Worm (Caenorhabditis elegans) whole organism, L1 larva: ENCODE results near the gene pqn-53.
A peak's percentile ranks its signal among the peaks of the same experiment; 100 is the strongest.

ENCODE experiments used
- C04F5.9 ChIP-seq: sonication (generic microtip); optimal IDR thresholded peaks from 2 replicates; lab custom pipeline; 2016; ENCODE audit warnings: missing genetic modification characterization, missing compliant biosample characterization
- C34B4.2 ChIP-seq: sonication (generic microtip); optimal IDR thresholded peaks from 2 replicates; lab custom pipeline; 2017; ENCODE audit warnings: mild to moderate bottlenecking, missing genetic modification characterization, missing compliant biosample characterization
- F16B12.6 ChIP-seq: fragments of 150-350 bp; optimal IDR thresholded peaks from 2 replicates; lab custom pipeline; 2014; ENCODE audit warnings: missing biosample characterization, missing genetic modification characterization
- Y116A8C.19 ChIP-seq: sonication (generic microtip); optimal IDR thresholded peaks from 2 replicates; lab custom pipeline; 2016; ENCODE audit warnings: missing compliant biosample characterization, missing genetic modification characterization, borderline replicate concordance
- aha-1 ChIP-seq: fragments of 150-350 bp; optimal IDR thresholded peaks from 2 replicates; lab custom pipeline; 2014; ENCODE audit warnings: missing biosample characterization, missing genetic modification characterization
- ama-1 ChIP-seq: fragments of 150-350 bp; optimal IDR thresholded peaks from 2 replicates; lab custom pipeline; 2014
- blmp-1 ChIP-seq: fragments of 150-350 bp; optimal IDR thresholded peaks from 2 replicates; lab custom pipeline; 2014; ENCODE audit warnings: missing biosample characterization, missing genetic modification characterization
- ceh-63 ChIP-seq: fragments of 200-800 bp; sonication (Bioruptor generic); optimal IDR thresholded peaks from 2 replicates; lab custom pipeline; 2018; ENCODE audit warnings: mild to moderate bottlenecking, missing genetic modification characterization, missing compliant biosample characterization
- ceh-8 ChIP-seq: fragments of 200-800 bp; sonication (Bioruptor generic); optimal IDR thresholded peaks from 2 replicates; lab custom pipeline; 2018; ENCODE audit warnings: mild to moderate bottlenecking, missing genetic modification characterization, moderate library complexity, missing compliant biosample characterization
- ceh-82 ChIP-seq, 3 experiments: fragments of 150-350 bp in 1 of 3; sonication (generic microtip) in 2 of 3; optimal IDR thresholded peaks; 2 replicates each; lab custom pipeline; 2014 to 2017; ENCODE audit warnings: missing biosample characterization in 3 of 3, missing genetic modification characterization in 3 of 3
- ceh-90 ChIP-seq: sonication (generic microtip); optimal IDR thresholded peaks from 2 replicates; lab custom pipeline; 2016; ENCODE audit warnings: missing genetic modification characterization, missing compliant biosample characterization
- ces-1 ChIP-seq: fragments of 150-350 bp; optimal IDR thresholded peaks from 2 replicates; lab custom pipeline; 2014; ENCODE audit warnings: missing biosample characterization, missing genetic modification reagents, missing genetic modification characterization
- dpl-1 ChIP-seq, 3 experiments: fragments of 150-350 bp in 2 of 3; sonication (generic microtip) in 1 of 3; optimal IDR thresholded peaks; 2 replicates each; lab custom pipeline; 2014 to 2017; ENCODE audit warnings: missing biosample characterization in 3 of 3, missing genetic modification characterization in 3 of 3, missing genetic modification reagents in 3 of 3
- dsc-1 ChIP-seq: sonication (generic microtip); optimal IDR thresholded peaks from 2 replicates; lab custom pipeline; 2016; ENCODE audit warnings: mild to moderate bottlenecking, missing genetic modification characterization, missing compliant biosample characterization
- efl-1 ChIP-seq, 4 experiments: fragments of 150-350 bp; optimal IDR thresholded peaks in 3 of 4; peaks in 1 of 4; 1 replicate in 1 of 4; 2 replicates in 3 of 4; lab custom pipeline; 2014; ENCODE audit warnings: missing biosample characterization in 2 of 4, missing genetic modification characterization in 2 of 4, missing genetic modification reagents in 2 of 4
- egl-13 ChIP-seq: sonication (generic microtip); optimal IDR thresholded peaks from 2 replicates; lab custom pipeline; 2016; ENCODE audit warnings: missing genotype, missing genetic modification reagents, missing genetic modification characterization, missing compliant biosample characterization
- elt-3 ChIP-seq, 6 experiments: fragments of 150-350 bp in 1 of 6; sonication (generic microtip); optimal IDR thresholded peaks; 2 replicates each; lab custom pipeline; 2017 to 2018; ENCODE audit warnings: missing biosample characterization in 6 of 6, missing genetic modification characterization in 6 of 6, inconsistent platforms in 1 of 6
- fkh-4 ChIP-seq: sonication (generic microtip); optimal IDR thresholded peaks from 2 replicates; lab custom pipeline; 2016; ENCODE audit warnings: missing compliant biosample characterization, missing genetic modification characterization, borderline replicate concordance
- fkh-8 ChIP-seq: sonication (generic microtip); optimal IDR thresholded peaks from 2 replicates; lab custom pipeline; 2016; ENCODE audit warnings: mild to moderate bottlenecking, missing genetic modification characterization, missing compliant biosample characterization
- grh-1 ChIP-seq: fragments of 200-800 bp; sonication (Bioruptor generic); IDR thresholded peaks from 2 replicates; pipeline ENCODE4 v1.3.6; 2022; ENCODE audit warnings: missing genetic modification reagents, missing genetic modification characterization, missing compliant biosample characterization
- hlh-17 ChIP-seq: fragments of 200-800 bp; sonication (Bioruptor generic); optimal IDR thresholded peaks from 2 replicates; lab custom pipeline; 2018; ENCODE audit warnings: missing genetic modification characterization, mild to moderate bottlenecking, missing compliant biosample characterization, moderate library complexity, borderline replicate concordance
- hpl-2 ChIP-seq: fragments of 150-350 bp; optimal IDR thresholded peaks from 2 replicates; lab custom pipeline; 2014; ENCODE audit warnings: missing biosample characterization, missing genetic modification reagents, missing genetic modification characterization
- irx-1 ChIP-seq: sonication (generic microtip); optimal IDR thresholded peaks from 2 replicates; lab custom pipeline; 2016; ENCODE audit warnings: missing genetic modification characterization, missing compliant biosample characterization
- isw-1 ChIP-seq: fragments of 200-800 bp; sonication (Bioruptor generic); IDR thresholded peaks from 2 replicates; pipeline ENCODE4 v1.3.6; 2022; ENCODE audit warnings: missing genetic modification characterization, missing compliant biosample characterization
- jun-1 ChIP-seq: fragments of 150-350 bp; optimal IDR thresholded peaks from 2 replicates; lab custom pipeline; 2014; ENCODE audit warnings: missing biosample characterization, missing genetic modification reagents, missing genetic modification characterization
- lin-13 ChIP-seq: fragments of 150-350 bp; optimal IDR thresholded peaks from 2 replicates; lab custom pipeline; 2014; ENCODE audit warnings: missing biosample characterization, missing genetic modification reagents, missing genetic modification characterization
- lin-35 ChIP-seq, 2 experiments: fragments of 150-350 bp; optimal IDR thresholded peaks; 2 replicates each; lab custom pipeline; 2014; ENCODE audit warnings: missing biosample characterization in 2 of 2, missing genetic modification characterization in 2 of 2, missing genetic modification reagents in 2 of 2
- lin-39 ChIP-seq: fragments of 150-350 bp; optimal IDR thresholded peaks from 2 replicates; lab custom pipeline; 2014; ENCODE audit warnings: missing biosample characterization, missing genetic modification reagents, missing genetic modification characterization
- lir-3 ChIP-seq: sonication (generic microtip); optimal IDR thresholded peaks from 2 replicates; lab custom pipeline; 2016; ENCODE audit warnings: mild to moderate bottlenecking, missing genetic modification characterization, moderate library complexity, missing compliant biosample characterization; ENCODE audit not compliant: poor library complexity
- mab-9 ChIP-seq: fragments of 200-800 bp; sonication (Bioruptor generic); IDR thresholded peaks from 2 replicates; pipeline ENCODE4 v1.3.6; 2022; ENCODE audit warnings: missing genetic modification reagents, missing genetic modification characterization, missing compliant biosample characterization
- mdl-1 ChIP-seq, 2 experiments: fragments of 150-350 bp; optimal IDR thresholded peaks; 2 replicates each; lab custom pipeline; 2014 to 2017; ENCODE audit warnings: missing biosample characterization in 2 of 2, missing genetic modification characterization in 2 of 2, inconsistent platforms in 1 of 2
- mef-2 ChIP-seq: fragments of 150-350 bp; optimal IDR thresholded peaks from 2 replicates; lab custom pipeline; 2014; ENCODE audit warnings: missing biosample characterization, missing genetic modification characterization
- nhr-19 ChIP-seq: fragments of 200-800 bp; sonication (Bioruptor generic); conservative IDR thresholded peaks from 2 replicates; pipeline ENCODE4 v1.3.6; 2022; ENCODE audit warnings: missing genetic modification characterization, missing compliant biosample characterization
- nhr-237 ChIP-seq: fragments of 150-350 bp; optimal IDR thresholded peaks from 2 replicates; lab custom pipeline; 2014; ENCODE audit warnings: missing biosample characterization, missing genetic modification characterization
- nhr-28 ChIP-seq: fragments of 150-350 bp; optimal IDR thresholded peaks from 2 replicates; lab custom pipeline; 2014; ENCODE audit warnings: missing biosample characterization, missing genetic modification characterization
- nhr-47 ChIP-seq: sonication (generic microtip); optimal IDR thresholded peaks from 2 replicates; lab custom pipeline; 2016; ENCODE audit warnings: mild to moderate bottlenecking, missing genetic modification characterization, moderate library complexity, missing compliant biosample characterization
- nhr-76 ChIP-seq: sonication (generic microtip); optimal IDR thresholded peaks from 2 replicates; lab custom pipeline; 2017; ENCODE audit warnings: missing biosample characterization, missing genetic modification characterization
- nhr-77 ChIP-seq: fragments of 150-350 bp; optimal IDR thresholded peaks from 2 replicates; lab custom pipeline; 2014; ENCODE audit warnings: missing biosample characterization, missing genetic modification characterization
- pag-3 ChIP-seq: sonication (generic microtip); optimal IDR thresholded peaks from 2 replicates; lab custom pipeline; 2017; ENCODE audit warnings: missing genetic modification characterization, mild to moderate bottlenecking, missing compliant biosample characterization, antibody characterized with exemption, borderline replicate concordance; ENCODE audit not compliant: insufficient read depth
- pqm-1 ChIP-seq: sonication (generic microtip); optimal IDR thresholded peaks from 3 replicates; lab custom pipeline; 2017; ENCODE audit warnings: missing biosample characterization, missing genetic modification characterization
- rnt-1 ChIP-seq: sonication (generic microtip); optimal IDR thresholded peaks from 2 replicates; lab custom pipeline; 2016; ENCODE audit warnings: mild to moderate bottlenecking, missing genetic modification characterization, moderate library complexity, missing compliant biosample characterization
- snpc-4 ChIP-seq: fragments of 150-350 bp; optimal IDR thresholded peaks from 2 replicates; lab custom pipeline; 2014; ENCODE audit warnings: missing biosample characterization, missing genetic modification characterization
- sptf-1 ChIP-seq: fragments of 150-350 bp; optimal IDR thresholded peaks from 2 replicates; lab custom pipeline; 2014; ENCODE audit warnings: missing biosample characterization, missing genetic modification characterization
- sup-37 ChIP-seq: fragments of 200-800 bp; sonication (Bioruptor generic); optimal IDR thresholded peaks from 2 replicates; lab custom pipeline; 2018; ENCODE audit warnings: mild to moderate bottlenecking, missing genetic modification characterization, missing compliant biosample characterization
- swsn-7 ChIP-seq: sonication (generic microtip); optimal IDR thresholded peaks from 2 replicates; lab custom pipeline; 2016; ENCODE audit warnings: missing genetic modification characterization, missing compliant biosample characterization
- tlp-1 ChIP-seq: fragments of 150-350 bp; optimal IDR thresholded peaks from 2 replicates; lab custom pipeline; 2014; ENCODE audit warnings: missing biosample characterization, missing genetic modification characterization
- unc-130 ChIP-seq: fragments of 150-350 bp; optimal IDR thresholded peaks from 2 replicates; lab custom pipeline; 2017; ENCODE audit warnings: missing biosample characterization, missing genetic modification characterization, inconsistent platforms
- unc-62 ChIP-seq: fragments of 150-350 bp; optimal IDR thresholded peaks from 2 replicates; lab custom pipeline; 2014; ENCODE audit warnings: missing biosample characterization, missing genetic modification reagents, missing genetic modification characterization
- vab-15 ChIP-seq: sonication (generic microtip); optimal IDR thresholded peaks from 2 replicates; lab custom pipeline; 2017; ENCODE audit warnings: missing genotype, mild to moderate bottlenecking, missing genetic modification characterization, missing compliant biosample characterization
- zag-1 ChIP-seq: fragments of 150-350 bp; optimal IDR thresholded peaks from 2 replicates; lab custom pipeline; 2014; ENCODE audit warnings: missing biosample characterization, missing genetic modification characterization
- zip-4 ChIP-seq: fragments of 200-800 bp; sonication (Bioruptor generic); optimal IDR thresholded peaks from 2 replicates; lab custom pipeline; 2018; ENCODE audit warnings: mild to moderate bottlenecking, missing genetic modification characterization, moderate library complexity, missing compliant biosample characterization
- ztf-11 ChIP-seq, 2 experiments: sonication (generic microtip); optimal IDR thresholded peaks; 2 replicates each; lab custom pipeline; 2016 to 2017; ENCODE audit warnings: missing genetic modification characterization in 2 of 2, missing biosample characterization in 1 of 2, missing compliant biosample characterization in 1 of 2

pqn-53 gene

DNA sequence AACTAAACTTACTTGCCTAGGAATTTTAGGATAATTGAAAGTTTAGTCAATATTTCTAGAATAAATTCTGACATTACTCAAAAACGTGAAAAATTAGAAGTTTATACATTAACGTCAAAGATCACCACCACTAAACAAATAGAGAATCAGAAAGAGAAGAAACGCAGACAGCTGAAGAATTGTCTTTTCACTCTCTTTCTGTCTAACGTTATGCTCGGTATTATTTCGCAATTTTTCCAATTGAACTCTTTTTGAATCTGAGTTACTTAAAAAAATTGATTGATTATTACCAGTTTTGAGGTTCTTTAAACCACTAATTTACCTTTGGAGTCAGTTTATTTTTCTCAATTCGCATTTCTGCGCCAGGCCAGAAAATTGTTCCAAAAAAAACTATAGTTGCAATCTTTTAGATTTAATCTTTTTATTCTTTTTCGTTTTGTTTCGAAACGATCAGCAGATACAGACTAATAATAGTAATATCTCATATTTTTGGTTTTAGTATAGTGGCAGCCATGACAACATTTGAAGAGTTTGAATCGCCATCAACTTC is 35.7 kb upstream of the pqn-53 start, which contains the start of gene nhr-154 (continued):
- no peak for TF ChIP-seq lin-13
- TF ChIP-seq swsn-7 (tag; lab: Kevin White, UChicago), result no peak
- no peak for TF ChIP-seq C04F5.9 (tag; lab: Kevin White, UChicago)
- TF ChIP-seq aha-1 (tag; lab: Kevin White, UChicago), result no peak
- TF ChIP-seq egl-13, result no peak
- no peak for TF ChIP-seq unc-62 (GFP tag; lab: Kevin White, UChicago)
- no peak for TF ChIP-seq fkh-4
- TF ChIP-seq vab-15 (tag; lab: Kevin White, UChicago), result no peak
- no peak for TF ChIP-seq ceh-90 (tag; lab: Kevin White, UChicago)
- no peak for TF ChIP-seq ama-1 (lab: Kevin White, UChicago)
- no peak for TF ChIP-seq irx-1 (tag; lab: Kevin White, UChicago)
- no peak for TF ChIP-seq ces-1 (GFP tag; lab: Kevin White, UChicago)
- no peak for TF ChIP-seq fkh-8 (tag; lab: Kevin White, UChicago)
- no peak for TF ChIP-seq Y116A8C.19
- no peak for TF ChIP-seq ceh-63
- TF ChIP-seq sptf-1 (tag; lab: Kevin White, UChicago), result no peak
- peak; percentile 25 for TF ChIP-seq blmp-1 (tag; lab: Kevin White, UChicago)
- TF ChIP-seq C34B4.2, result no peak
- TF ChIP-seq lin-39 (tag; lab: Kevin White, UChicago), result no peak
- TF ChIP-seq dsc-1 (tag; lab: Kevin White, UChicago), result no peak
- TF ChIP-seq nhr-28 (tag; lab: Kevin White, UChicago), result no peak
- TF ChIP-seq hpl-2 (GFP tag; lab: Kevin White, UChicago), result no peak
- TF ChIP-seq nhr-47 (tag; lab: Kevin White, UChicago), result no peak
- no peak for TF ChIP-seq unc-130 (tag; lab: Kevin White, UChicago)
- TF ChIP-seq nhr-237, result no peak
- peak in 1 of 2 experiments; percentile 8 for TF ChIP-seq lin-35 (GFP tag; optimal IDR thresholded peaks at IDR 0.05; lab: Kevin White, UChicago)
- TF ChIP-seq jun-1 (tag; lab: Kevin White, UChicago), result no peak
- no peak for TF ChIP-seq zag-1
- no peak for TF ChIP-seq lir-3 (tag; lab: Kevin White, UChicago)
- TF ChIP-seq grh-1, result no peak
- TF ChIP-seq elt-3 (tag; optimal IDR thresholded peaks at IDR 0.05; lab: Kevin White, UChicago), result no peak
- no peak for TF ChIP-seq nhr-76
- TF ChIP-seq isw-1, result no peak
- TF ChIP-seq ztf-11 (tag; optimal IDR thresholded peaks at IDR 0.05; lab: Kevin White, UChicago), result no peak
- no peak for TF ChIP-seq mab-9 (GFP tag; lab: Robert Waterston, UW)
- TF ChIP-seq ceh-8, result no peak
- TF ChIP-seq efl-1 (optimal IDR thresholded peaks at IDR 0.05; lab: Kevin White, UChicago), result peak; percentile 31 to 32
- peak in 1 of 2 experiments; percentile 70 for TF ChIP-seq efl-1 (GFP tag; optimal IDR thresholded peaks at IDR 0.05 in 1 of 2; lab: Kevin White, UChicago)
- no peak for TF ChIP-seq sup-37 (GFP tag; lab: Kevin White, UChicago)
- TF ChIP-seq mdl-1 (tag; optimal IDR thresholded peaks at IDR 0.05; lab: Kevin White, UChicago), result no peak
- TF ChIP-seq nhr-19 (GFP tag; lab: Robert Waterston, UW), result no peak; the same call in 1 of the 2 replicates
- peak; percentile 43 for TF ChIP-seq snpc-4
- peak; percentile 54 for TF ChIP-seq zip-4
- no peak for TF ChIP-seq F16B12.6 (tag; lab: Kevin White, UChicago)
- no peak for TF ChIP-seq pqm-1
- no peak for TF ChIP-seq ceh-82 (tag; optimal IDR thresholded peaks at IDR 0.05; lab: Kevin White, UChicago)
- TF ChIP-seq nhr-77 (tag; lab: Kevin White, UChicago), result no peak
- no peak for TF ChIP-seq rnt-1 (tag; lab: Kevin White, UChicago)
- TF ChIP-seq pag-3, result no peak
- no peak for TF ChIP-seq hlh-17 (GFP tag; lab: Kevin White, UChicago)
- no peak for TF ChIP-seq tlp-1 (tag; lab: Kevin White, UChicago)
- no peak for TF ChIP-seq mef-2
- peak in 1 of 3 experiments; percentile 19 for TF ChIP-seq dpl-1 (GFP tag; optimal IDR thresholded peaks at IDR 0.05; lab: Kevin White, UChicago)
